Worm (Caenorhabditis elegans): ENCODE data around the gene F20H11.1.

Gene F20H11.1

DNA sequence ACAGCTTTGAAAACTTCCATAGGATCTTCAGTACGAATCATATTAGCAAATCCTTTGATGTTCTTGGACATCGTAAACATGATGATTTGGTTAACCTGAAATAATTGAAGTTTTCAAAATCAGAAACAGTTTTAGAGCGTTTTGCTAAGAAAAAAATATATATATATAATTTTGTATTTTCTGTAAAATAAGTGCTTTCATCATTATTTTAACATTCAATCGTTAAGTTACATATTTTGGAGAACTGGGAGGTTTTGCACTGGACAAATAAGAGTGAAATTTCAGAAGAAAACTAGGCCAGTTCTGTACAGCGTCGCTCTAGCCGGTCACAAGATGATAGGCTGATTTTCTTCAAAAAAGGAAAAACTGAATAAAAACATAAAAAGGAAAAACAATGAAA lies 13.5 kb downstream of the F20H11.1 start, which contains the start of gene F27B3.6:
F27B3.6 (minus strand) TSS at position 101 of the 400 bp plus-strand sequence.
- TF ChIP-seq M03D4.4 (tag; optimal IDR thresholded peaks at IDR 0.05) (no peak), elt-1 (tag; optimal IDR thresholded peaks at IDR 0.05; ENCODE audit: borderline replicate concordance, insufficient read depth) (no peak)

- no peak for TF ChIP-seq nhr-28 (tag; optimal IDR thresholded peaks at IDR 0.05)
- TF ChIP-seq nhr-237 (tag; optimal IDR thresholded peaks at IDR 0.05): no peak
- no peak for TF ChIP-seq nhr-76 (tag; optimal IDR thresholded peaks at IDR 0.05)
- no peak for TF ChIP-seq mep-1 (tag; optimal IDR thresholded peaks at IDR 0.05)
- TF ChIP-seq lin-13 (tag; optimal IDR thresholded peaks at IDR 0.05): no peak
- TF ChIP-seq sem-2 (GFP tag; optimal IDR thresholded peaks at IDR 0.05): no peak
- TF ChIP-seq ceh-39 (tag; optimal IDR thresholded peaks at IDR 0.05): no peak
- TF ChIP-seq zip-8 (tag; optimal IDR thresholded peaks at IDR 0.05): no peak
- TF ChIP-seq elt-1 (tag; optimal IDR thresholded peaks at IDR 0.05; ENCODE audit: borderline replicate concordance, insufficient read depth): no peak
- no peak for TF ChIP-seq tbx-8 (GFP tag; optimal IDR thresholded peaks at IDR 0.05)
- TF ChIP-seq drap-1 (GFP tag; optimal IDR thresholded peaks at IDR 0.05): no peak
- TF ChIP-seq unc-120 (tag; optimal IDR thresholded peaks at IDR 0.05; ENCODE audit: poor library complexity, severe bottlenecking): no peak
Measured at ce11 chrIII:6577159-6577558, 14.8 kb downstream of the F20H11.1 start.

DNA sequence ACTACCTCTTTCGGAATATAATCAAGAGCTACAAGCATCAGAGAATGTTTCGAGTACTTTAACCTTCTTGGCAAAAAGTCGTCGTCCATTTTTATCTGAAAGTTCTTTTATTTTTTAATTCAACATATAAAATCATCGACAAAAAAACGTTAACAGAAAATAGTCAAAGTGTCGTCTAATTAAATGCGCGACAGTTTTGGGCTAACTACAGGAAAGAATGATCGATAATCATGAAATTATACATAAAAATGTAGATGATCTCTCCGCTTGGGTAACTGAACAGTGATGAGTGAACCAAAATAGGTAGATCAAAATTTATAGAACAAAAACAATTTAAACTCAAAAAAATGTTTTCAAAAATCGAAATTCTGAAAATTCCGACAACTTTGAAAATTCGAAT lies 33.5 kb downstream of the F20H11.1 start, which contains the start of gene C09E7.8:
C09E7.8 (minus strand) TSS at position 101 of the 400 bp plus-strand sequence.
- TF ChIP-seq elt-3 (tag; optimal IDR thresholded peaks at IDR 0.05) (no peak), mls-2 (tag; optimal IDR thresholded peaks at IDR 0.05) (no peak), ceh-83 (GFP tag; optimal IDR thresholded peaks at IDR 0.05) (no peak), unc-120 (tag; optimal IDR thresholded peaks at IDR 0.05; ENCODE audit: poor library complexity, severe bottlenecking) (no peak), sptf-1 (tag; optimal IDR thresholded peaks at IDR 0.05) (no peak), pha-4 (tag; optimal IDR thresholded peaks at IDR 0.05) (no peak), cnd-1 (tag; optimal IDR thresholded peaks at IDR 0.05) (no peak), ztf-11 (tag; optimal IDR thresholded peaks at IDR 0.05) (no peak), lsy-2 (tag; optimal IDR thresholded peaks at IDR 0.05) (no peak), nhr-28 (tag; optimal IDR thresholded peaks at IDR 0.05) (no peak), ceh-39 (tag; optimal IDR thresholded peaks at IDR 0.05) (no peak), nhr-2 (tag; optimal IDR thresholded peaks at IDR 0.05) (no peak), bed-3 (GFP tag; optimal IDR thresholded peaks at IDR 0.05) (no peak), mep-1 (tag; optimal IDR thresholded peaks at IDR 0.05) (no peak), ces-1 (GFP tag; optimal IDR thresholded peaks at IDR 0.05) (no peak)

DNA sequence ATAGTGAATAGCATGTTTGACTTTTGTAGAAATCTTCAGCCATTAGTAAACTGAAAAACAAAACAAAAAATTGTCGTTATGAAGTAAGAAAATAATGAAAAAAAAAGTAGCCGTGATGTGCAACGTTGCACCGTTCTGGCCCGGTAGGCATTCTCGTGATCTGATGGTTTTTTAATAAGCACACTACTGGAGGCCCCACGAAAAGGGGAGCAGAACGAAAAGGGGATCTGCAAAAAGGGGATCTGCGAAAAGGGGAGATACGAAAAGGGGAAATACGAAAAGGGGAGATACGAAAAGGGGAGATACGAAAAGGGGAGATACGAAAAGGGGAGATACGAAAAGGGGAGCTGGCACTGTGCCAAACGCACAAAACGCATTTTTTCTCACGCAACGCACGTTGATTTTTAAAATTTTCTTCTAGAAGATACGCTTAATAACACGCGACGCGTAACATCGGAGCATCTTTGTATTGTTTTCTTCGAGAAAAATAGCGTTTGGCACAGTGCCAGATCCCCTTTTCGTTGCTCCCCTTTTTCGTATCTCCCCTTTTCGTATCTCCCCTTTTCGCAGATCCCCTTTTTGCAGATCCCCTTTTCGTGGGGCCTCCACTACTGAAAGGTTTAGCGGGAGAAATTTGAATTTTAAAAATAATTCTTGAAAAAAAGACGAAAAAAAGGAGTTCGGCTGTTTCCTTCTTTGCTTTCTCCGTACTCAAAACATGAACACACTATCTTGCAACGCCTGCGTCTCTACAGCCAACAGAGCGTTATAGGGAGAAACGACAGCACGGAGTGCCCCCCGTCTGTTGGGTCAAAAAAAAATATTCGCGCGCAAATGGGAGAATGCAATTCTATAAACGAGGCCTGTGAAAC lies 40.6 kb downstream of the F20H11.1 start, which contains the start of gene C09E7.7:
C09E7.7 (minus strand) TSS at position 57 of the 872 bp plus-strand sequence.
- TF ChIP-seq drap-1 (GFP tag; optimal IDR thresholded peaks at IDR 0.05) (peak; percentile 35), mls-2 (tag; optimal IDR thresholded peaks at IDR 0.05) (peak; percentile 38), sem-2 (GFP tag; optimal IDR thresholded peaks at IDR 0.05) (peak; percentile 13), lin-13 (tag; optimal IDR thresholded peaks at IDR 0.05) (peak; percentile 40), ces-1 (GFP tag; optimal IDR thresholded peaks at IDR 0.05) (peak; percentile 27), cnd-1 (tag; optimal IDR thresholded peaks at IDR 0.05) (peak; percentile 47), sptf-1 (tag; optimal IDR thresholded peaks at IDR 0.05) (peak; percentile 67)
